Worm (Caenorhabditis elegans): ENCODE data around the gene R10E4.1.

DNA sequence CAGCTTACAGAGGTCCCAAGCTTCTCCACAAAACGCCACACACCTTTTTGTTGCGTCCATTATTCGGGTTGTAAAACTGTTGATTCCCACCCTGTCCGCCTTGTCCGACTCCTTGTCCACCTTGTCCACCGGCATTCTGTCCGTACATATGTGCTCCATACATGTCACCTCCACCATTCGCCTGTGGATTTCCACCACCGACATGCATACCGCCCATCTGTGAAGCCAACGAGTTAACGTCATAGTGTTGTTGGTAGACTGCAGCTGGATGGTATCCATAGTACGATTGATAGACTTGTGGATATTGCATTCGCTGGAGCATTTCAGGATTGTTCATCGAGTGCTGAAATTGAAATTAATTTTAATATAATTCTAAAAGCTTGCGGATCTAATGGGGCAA, 8.2 kb downstream of the R10E4.1 start:
- TF ChIP-seq blmp-1 (tag; optimal IDR thresholded peaks at IDR 0.05) = no peak
- no peak for TF ChIP-seq snpc-4 (tag; optimal IDR thresholded peaks at IDR 0.05)
- no peak for TF ChIP-seq hlh-1 (tag; optimal IDR thresholded peaks at IDR 0.05)

Data from whole organism, mixed stage, embryonic.